Fruit fly (Drosophila melanogaster): Measurements from ENCODE around the gene Dus1.

The Dus1 gene

dm6 chr2L:294452-295362, 23.2 kb upstream of the Dus1 start, which contains the start of the genes U2af38 and Stip1:
U2af38 (minus strand) TSS chr2L:294681.
Stip1 (plus strand) TSS chr2L:295122.
- TF ChIP-seq EcR (GFP tag; optimal IDR thresholded peaks at IDR 0.05), result peak; percentile 99
- TF ChIP-seq fd96Ca (GFP tag; IDR thresholded peaks at IDR 0.05), result no peak

DNA sequence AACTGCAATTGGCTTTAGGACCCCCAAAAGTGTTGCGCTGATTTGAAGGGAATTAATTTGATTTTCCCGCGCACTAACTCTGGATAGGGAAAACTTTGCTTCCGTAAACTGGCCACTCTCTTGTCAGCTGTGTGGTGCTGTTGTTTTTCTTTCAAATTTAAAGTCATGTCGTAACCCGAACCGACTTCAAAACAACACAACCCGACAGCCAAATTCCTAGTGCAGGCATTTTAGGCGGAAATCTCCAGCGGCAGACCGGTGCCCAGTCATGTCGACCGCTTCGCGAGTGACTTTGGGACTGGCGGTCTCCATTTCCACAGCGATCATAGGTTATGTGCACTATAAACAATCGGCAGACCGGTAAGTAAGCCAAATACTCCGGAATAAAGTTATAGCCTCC, 20.8 kb upstream of the Dus1 start, which contains the start of gene CG11562:
TSS of gene CG11562 (plus strand) at position 119 of the 400 bp plus-strand sequence.
- TF ChIP-seq fd96Ca (GFP tag; IDR thresholded peaks at IDR 0.05) (no peak), CG8301 (tag; optimal IDR thresholded peaks at IDR 0.05) (no peak), Snoo (tag; optimal IDR thresholded peaks at IDR 0.05) (no peak), CG32121 (GFP tag; IDR thresholded peaks at IDR 0.05) (no peak), CG9948 (tag; optimal IDR thresholded peaks at IDR 0.05) (no peak), CG12605 (GFP tag; IDR thresholded peaks at IDR 0.05) (no peak), CG10348 (GFP tag; IDR thresholded peaks at IDR 0.05) (no peak), rn (GFP tag; IDR thresholded peaks at IDR 0.05) (no peak), Pif1B (GFP tag; optimal IDR thresholded peaks at IDR 0.05) (no peak), EcR (GFP tag; optimal IDR thresholded peaks at IDR 0.05) (no peak)

dm6 chr2L:291657-292056, 20.1 kb upstream of the Dus1 start, which contains the start of gene CG3625:
CG3625 (minus strand) TSS chr2L:291795.
- TF ChIP-seq gl (tag; optimal IDR thresholded peaks at IDR 0.05), result no peak
- 0 out of 3 replicates have a peak, but pooled peaks have one; percentile 7 for TF ChIP-seq fd96Ca (GFP tag; IDR thresholded peaks at IDR 0.05)
- TF ChIP-seq Ets98B (GFP tag; IDR thresholded peaks at IDR 0.05), result no peak
- TF ChIP-seq CG14655 (GFP tag; optimal IDR thresholded peaks at IDR 0.05), result no peak
- 0 out of 3 replicates have a peak, but pooled peaks have one; percentile 25 for TF ChIP-seq CG4496 (GFP tag; IDR thresholded peaks at IDR 0.05)
- TF ChIP-seq CG8301 (tag; optimal IDR thresholded peaks at IDR 0.05), result no peak
- no peak for TF ChIP-seq CG13204 (GFP tag; optimal IDR thresholded peaks at IDR 0.05)
- no peak for TF ChIP-seq CG34367 (tag; optimal IDR thresholded peaks at IDR 0.05)
- TF ChIP-seq CG8159 (tag; optimal IDR thresholded peaks at IDR 0.05), result no peak
- TF ChIP-seq D1 (tag; optimal IDR thresholded peaks at IDR 0.05), result no peak
- no peak for TF ChIP-seq Pif1A (GFP tag; optimal IDR thresholded peaks at IDR 0.05)

DNA sequence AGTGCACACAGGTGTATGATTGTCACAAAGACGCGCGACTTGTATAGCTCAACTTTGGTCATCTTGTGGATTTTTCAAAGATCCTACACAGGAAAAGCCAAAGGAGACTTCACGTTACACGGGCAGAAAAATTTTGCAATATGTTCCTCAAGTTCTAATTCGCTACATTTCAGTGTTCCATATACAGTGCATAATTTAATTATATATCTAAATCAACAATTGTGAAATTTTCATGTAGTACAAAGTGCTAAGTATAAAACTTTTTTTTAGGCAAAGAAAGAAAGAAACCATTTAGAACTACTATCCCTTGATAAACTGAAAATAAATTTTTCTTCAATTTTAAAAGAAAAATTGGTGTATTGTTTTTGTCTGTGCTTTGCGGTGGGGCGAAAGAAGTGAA, 19.4 kb upstream of the Dus1 start:
- TF ChIP-seq CG8301 (tag; optimal IDR thresholded peaks at IDR 0.05), result no peak
- TF ChIP-seq gl (tag; optimal IDR thresholded peaks at IDR 0.05), result no peak
- TF ChIP-seq Ets98B (GFP tag; IDR thresholded peaks at IDR 0.05), result no peak
- no peak for TF ChIP-seq CG8159 (tag; optimal IDR thresholded peaks at IDR 0.05)

- TF ChIP-seq Ets98B (GFP tag; IDR thresholded peaks at IDR 0.05) (no peak), fd96Ca (GFP tag; IDR thresholded peaks at IDR 0.05) (no peak), EcR (GFP tag; optimal IDR thresholded peaks at IDR 0.05) (peak; percentile 73)
These were observed 18.8 kb upstream of the Dus1 start for dm6 chr2L:290373-290772.

dm6 chr2L:289044-289443, 17.5 kb upstream of the Dus1 start, which contains the start of gene Amnionless:
Amnionless (minus strand) TSS chr2L:289144.
- no peak for TF ChIP-seq Pif1B (GFP tag; optimal IDR thresholded peaks at IDR 0.05)

DNA sequence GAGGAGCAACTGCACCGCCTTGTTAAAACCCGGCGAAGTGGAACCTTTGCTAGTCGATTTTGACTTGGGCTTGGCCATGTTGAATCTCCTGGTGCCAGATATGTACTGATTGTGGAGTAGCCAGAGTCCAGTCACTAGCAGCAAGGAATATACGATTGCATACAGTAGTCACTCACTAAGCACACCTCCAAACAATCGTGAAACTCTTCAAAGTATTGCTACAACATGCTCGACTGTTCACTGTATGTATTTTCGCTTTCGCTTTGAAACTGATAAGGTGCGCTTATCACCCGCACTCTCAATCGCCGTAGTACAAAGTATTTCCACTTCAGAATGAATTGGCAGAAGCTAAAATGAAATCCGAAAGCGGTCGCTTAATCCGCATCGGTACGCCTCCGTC, 14.9 kb upstream of the Dus1 start:
- TF ChIP-seq CG14655 (GFP tag; optimal IDR thresholded peaks at IDR 0.05) (no peak), Snoo (tag; optimal IDR thresholded peaks at IDR 0.05) (peak; percentile 76), rn (GFP tag; IDR thresholded peaks at IDR 0.05) (no peak), Ets98B (GFP tag; IDR thresholded peaks at IDR 0.05) (peak; percentile 79), Pif1A (GFP tag; optimal IDR thresholded peaks at IDR 0.05) (peak; percentile 73), CG8159 (tag; optimal IDR thresholded peaks at IDR 0.05) (peak; percentile 70), CG4496 (GFP tag; IDR thresholded peaks at IDR 0.05) (peak; percentile 81), CG12605 (GFP tag; IDR thresholded peaks at IDR 0.05) (peak; percentile 61), D1 (tag; optimal IDR thresholded peaks at IDR 0.05) (no peak), Pif1B (GFP tag; optimal IDR thresholded peaks at IDR 0.05) (peak; percentile 64), fd96Ca (GFP tag; IDR thresholded peaks at IDR 0.05) (peak; percentile 60; the same call in 2 of the 3 replicates), EcR (GFP tag; optimal IDR thresholded peaks at IDR 0.05) (peak; percentile 20), CG15710 (tag; optimal IDR thresholded peaks at IDR 0.05) (peak; percentile 52), CG32121 (GFP tag; IDR thresholded peaks at IDR 0.05) (peak; percentile 49), gl (tag; optimal IDR thresholded peaks at IDR 0.05) (peak; percentile 77), CG17806 (tag; optimal IDR thresholded peaks at IDR 0.05) (peak; percentile 56), CG9948 (tag; optimal IDR thresholded peaks at IDR 0.05) (peak; percentile 32), CG34367 (tag; optimal IDR thresholded peaks at IDR 0.05) (peak; percentile 38), CG13204 (GFP tag; optimal IDR thresholded peaks at IDR 0.05) (peak; percentile 59), CG8301 (tag; optimal IDR thresholded peaks at IDR 0.05) (peak; percentile 52), CG10348 (GFP tag; IDR thresholded peaks at IDR 0.05) (no peak)
